Fruit fly (Drosophila melanogaster) whole organism, pupa: ENCODE measurements around the gene CG32812.

Experiments
- CG10348 ChIP-seq: fragments of 200-800 bp; sonication (Bioruptor generic); IDR thresholded peaks from 2 replicates; pipeline ENCODE4 v1.3.6; 2022; ENCODE audit warnings: missing biosample characterization, missing genetic modification characterization
- CG12605 ChIP-seq: fragments of 200-800 bp; sonication (Bioruptor generic); IDR thresholded peaks from 2 replicates; pipeline ENCODE4 v1.3.6; 2022; ENCODE audit warnings: missing biosample characterization, missing genetic modification characterization
- CG13204 ChIP-seq: fragments of 200-800 bp; sonication (Bioruptor generic); optimal IDR thresholded peaks from 2 replicates; lab custom pipeline; 2018; ENCODE audit warnings: missing biosample characterization, mild to moderate bottlenecking, missing genetic modification characterization, moderate library complexity
- CG14655 ChIP-seq: fragments of 200-800 bp; sonication (Bioruptor generic); optimal IDR thresholded peaks from 3 replicates; lab custom pipeline; 2017; ENCODE audit warnings: mild to moderate bottlenecking, missing biosample characterization, missing genetic modification reagents, missing genetic modification characterization
- CG15710 ChIP-seq: fragments of 200-800 bp; sonication (Bioruptor generic); optimal IDR thresholded peaks from 2 replicates; lab custom pipeline; 2018; ENCODE audit warnings: missing biosample characterization, mild to moderate bottlenecking, missing genetic modification characterization, moderate library complexity
- CG17806 ChIP-seq: fragments of 200-800 bp; sonication (Bioruptor generic); optimal IDR thresholded peaks from 2 replicates; lab custom pipeline; 2018; ENCODE audit warnings: missing biosample characterization, mild to moderate bottlenecking, missing genetic modification characterization, moderate library complexity
- CG32121 ChIP-seq: fragments of 200-800 bp; sonication (Bioruptor generic); IDR thresholded peaks from 2 replicates; pipeline ENCODE4 v1.3.6; 2022; ENCODE audit warnings: missing biosample characterization, missing genetic modification characterization
- CG34367 ChIP-seq: fragments of 200-800 bp; sonication (Bioruptor generic); optimal IDR thresholded peaks from 2 replicates; lab custom pipeline; 2018; ENCODE audit warnings: missing biosample characterization, mild to moderate bottlenecking, missing genetic modification characterization
- CG4496 ChIP-seq: fragments of 200-800 bp; sonication (Bioruptor generic); IDR thresholded peaks from 3 replicates; pipeline ENCODE4 v1.3.6; 2022; ENCODE audit warnings: missing biosample characterization, missing genetic modification characterization
- CG8159 ChIP-seq: fragments of 200-800 bp; sonication (Bioruptor generic); optimal IDR thresholded peaks from 3 replicates; lab custom pipeline; 2018; ENCODE audit warnings: missing biosample characterization, mild to moderate bottlenecking, missing genetic modification characterization, moderate library complexity
- CG8301 ChIP-seq: fragments of 200-800 bp; sonication (Bioruptor generic); optimal IDR thresholded peaks from 2 replicates; lab custom pipeline; 2018; ENCODE audit warnings: missing biosample characterization, mild to moderate bottlenecking, missing genetic modification characterization
- CG9948 ChIP-seq: fragments of 200-800 bp; sonication (Bioruptor generic); optimal IDR thresholded peaks from 2 replicates; lab custom pipeline; 2018; ENCODE audit warnings: missing biosample characterization, mild to moderate bottlenecking, missing genetic modification characterization, moderate library complexity
- D1 ChIP-seq: fragments of 200-800 bp; sonication (Bioruptor generic); optimal IDR thresholded peaks from 2 replicates; lab custom pipeline; 2018; ENCODE audit warnings: missing biosample characterization, mild to moderate bottlenecking, missing genetic modification characterization, moderate library complexity
- EcR ChIP-seq: fragments of 200-800 bp; sonication (Bioruptor generic); optimal IDR thresholded peaks from 3 replicates; lab custom pipeline; 2019; ENCODE audit warnings: missing biosample characterization, missing genetic modification characterization, mild to moderate bottlenecking, moderate library complexity, missing genetic modification reagents
- Ets98B ChIP-seq: fragments of 200-800 bp; sonication (Bioruptor generic); IDR thresholded peaks from 2 replicates; pipeline ENCODE4 v1.3.6; 2022; ENCODE audit warnings: missing biosample characterization, missing genetic modification characterization
- Pif1A ChIP-seq: fragments of 200-800 bp; sonication (Bioruptor generic); optimal IDR thresholded peaks from 3 replicates; lab custom pipeline; 2016; ENCODE audit warnings: missing biosample characterization, missing genetic modification characterization
- Pif1B ChIP-seq: fragments of 200-800 bp; sonication (Bioruptor generic); optimal IDR thresholded peaks from 3 replicates; lab custom pipeline; 2016; ENCODE audit warnings: missing biosample characterization, missing genetic modification characterization
- Snoo ChIP-seq: fragments of 200-800 bp; sonication (Bioruptor generic); optimal IDR thresholded peaks from 3 replicates; lab custom pipeline; 2017; ENCODE audit warnings: missing biosample characterization, mild to moderate bottlenecking, missing genetic modification characterization, inconsistent platforms
- fd96Ca ChIP-seq: fragments of 200-800 bp; sonication (Bioruptor generic); IDR thresholded peaks from 3 replicates; pipeline ENCODE4 v1.3.6; 2022; ENCODE audit warnings: missing biosample characterization, missing genetic modification characterization
- gl ChIP-seq: fragments of 200-800 bp; sonication (Bioruptor generic); optimal IDR thresholded peaks from 2 replicates; lab custom pipeline; 2018; ENCODE audit warnings: missing biosample characterization, mild to moderate bottlenecking, missing genetic modification characterization
- rn ChIP-seq: fragments of 200-800 bp; sonication (Bioruptor generic); IDR thresholded peaks from 2 replicates; pipeline ENCODE4 v1.3.6; 2022; ENCODE audit warnings: missing biosample characterization, missing genetic modification characterization

The CG32812 gene

DNA sequence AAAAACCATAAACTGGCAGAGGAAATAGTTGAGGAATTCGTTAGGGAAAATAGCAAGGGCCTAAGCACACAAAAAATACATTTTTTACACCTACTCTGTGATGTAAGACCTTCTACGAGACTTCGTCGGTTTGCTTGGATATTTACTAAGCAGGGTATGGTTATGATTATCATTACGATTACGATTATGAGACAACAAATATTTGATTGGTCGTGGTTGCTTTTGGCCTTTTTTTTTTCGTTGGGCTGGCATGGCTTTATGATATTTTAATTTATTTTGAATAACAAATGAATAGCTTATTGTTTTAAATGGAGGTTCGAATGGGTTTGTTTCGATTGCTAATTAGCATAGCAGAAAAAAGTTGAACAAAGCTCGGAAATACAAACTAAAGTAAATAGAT lies 22.5 kb upstream of the CG32812 start:
- TF ChIP-seq Pif1A (GFP tag; lab: Kevin White, UChicago) (no peak), Ets98B (GFP tag; lab: Robert Waterston, UW) (no peak), Pif1B (GFP tag; lab: Kevin White, UChicago) (no peak), CG10348 (GFP tag; lab: Robert Waterston, UW) (no peak), D1 (tag; lab: Kevin White, UChicago) (no peak), fd96Ca (GFP tag; lab: Robert Waterston, UW) (no peak), CG14655 (GFP tag; lab: Kevin White, UChicago) (no peak)

DNA sequence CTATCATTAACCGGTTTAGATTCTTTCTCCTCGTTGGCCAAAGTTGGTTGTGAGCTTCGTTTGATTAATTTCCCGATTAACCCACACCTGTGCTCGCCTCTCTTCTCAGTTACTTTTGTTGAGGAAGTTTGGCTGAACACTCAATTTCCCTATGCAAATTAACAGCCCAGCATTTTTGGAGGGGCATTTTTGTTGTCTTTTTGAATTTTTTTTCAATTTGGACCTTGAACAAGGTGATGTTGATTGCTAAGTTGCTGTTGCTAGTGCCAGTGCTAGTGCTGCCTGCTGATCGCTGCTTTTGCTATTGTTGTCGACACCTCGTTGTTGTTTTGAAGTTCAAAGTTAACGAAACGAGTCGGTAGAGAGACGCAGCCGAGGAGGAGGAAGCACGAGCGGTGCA lies 19.5 kb upstream of the CG32812 start:
- TF ChIP-seq CG17806 (tag; lab: Kevin White, UChicago) = no peak
- no peak for TF ChIP-seq CG9948 (tag; lab: Kevin White, UChicago)
- TF ChIP-seq fd96Ca (GFP tag; lab: Robert Waterston, UW) = no peak
- no peak for TF ChIP-seq Snoo (tag; lab: Kevin White, UChicago)
- TF ChIP-seq EcR (GFP tag; lab: Kevin White, UChicago) = no peak
- no peak for TF ChIP-seq Pif1B (GFP tag; lab: Kevin White, UChicago)
- TF ChIP-seq CG4496 (GFP tag; lab: Robert Waterston, UW) = no peak
- TF ChIP-seq rn (GFP tag; lab: Robert Waterston, UW) = no peak
- no peak for TF ChIP-seq CG8301 (tag; lab: Kevin White, UChicago)
- TF ChIP-seq CG14655 (GFP tag; lab: Kevin White, UChicago) = no peak

DNA sequence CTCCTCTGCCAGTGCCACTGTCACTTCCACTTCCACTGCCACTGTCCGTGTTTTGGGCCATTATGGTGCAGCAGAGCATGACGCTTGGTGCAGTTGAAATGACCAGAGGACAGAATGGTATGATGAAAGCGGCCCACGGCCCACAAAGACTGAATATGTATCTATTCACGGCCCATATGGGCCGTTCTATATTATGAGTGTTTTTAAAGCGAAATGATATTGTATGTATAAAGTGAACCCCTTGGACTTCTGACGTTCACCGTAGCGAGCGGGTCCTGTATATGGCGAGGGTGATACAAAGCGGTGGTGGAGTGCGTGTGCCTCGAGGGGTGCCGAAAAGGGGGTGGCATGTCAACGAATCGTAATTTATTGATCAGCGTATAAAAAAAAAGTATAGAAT lies 17.4 kb upstream of the CG32812 start:
- TF ChIP-seq CG32121 (GFP tag; lab: Robert Waterston, UW) (0 out of 2 replicates have a peak, but pooled peaks have one; percentile 47), Pif1B (GFP tag; lab: Kevin White, UChicago) (no peak), CG9948 (tag; lab: Kevin White, UChicago) (no peak), CG4496 (GFP tag; lab: Robert Waterston, UW) (0 out of 3 replicates have a peak, but pooled peaks have one; percentile 35), gl (tag; lab: Kevin White, UChicago) (no peak), CG15710 (tag; lab: Kevin White, UChicago) (no peak), fd96Ca (GFP tag; lab: Robert Waterston, UW) (no peak)

DNA sequence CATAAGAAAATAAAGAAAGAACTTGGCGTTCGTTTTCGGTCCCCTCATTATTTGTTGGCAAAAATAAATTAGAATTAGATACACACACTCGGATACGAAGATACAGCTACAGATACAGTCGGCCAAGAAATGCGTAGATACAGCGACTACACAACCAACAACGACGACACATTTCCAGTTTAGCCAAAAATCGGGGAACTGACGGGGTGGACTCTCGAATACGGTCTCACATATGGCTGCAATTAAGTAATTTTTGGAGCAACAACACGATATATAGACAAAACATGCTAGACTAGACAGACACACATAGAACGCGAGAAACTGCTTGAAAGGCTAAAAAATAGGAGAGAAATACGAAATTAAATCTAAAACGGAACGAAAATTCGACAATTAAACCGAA lies 16.9 kb upstream of the CG32812 start:
- TF ChIP-seq Snoo (tag; lab: Kevin White, UChicago) (no peak), gl (tag; lab: Kevin White, UChicago) (no peak), CG9948 (tag; lab: Kevin White, UChicago) (no peak), CG12605 (GFP tag; lab: Robert Waterston, UW) (no peak), fd96Ca (GFP tag; lab: Robert Waterston, UW) (no peak), Ets98B (GFP tag; lab: Robert Waterston, UW) (no peak), CG10348 (GFP tag; lab: Robert Waterston, UW) (no peak), CG14655 (GFP tag; lab: Kevin White, UChicago) (no peak), CG13204 (GFP tag; lab: Kevin White, UChicago) (no peak)
- TF ChIP-seq, all 21 proteins: peak for 0

DNA sequence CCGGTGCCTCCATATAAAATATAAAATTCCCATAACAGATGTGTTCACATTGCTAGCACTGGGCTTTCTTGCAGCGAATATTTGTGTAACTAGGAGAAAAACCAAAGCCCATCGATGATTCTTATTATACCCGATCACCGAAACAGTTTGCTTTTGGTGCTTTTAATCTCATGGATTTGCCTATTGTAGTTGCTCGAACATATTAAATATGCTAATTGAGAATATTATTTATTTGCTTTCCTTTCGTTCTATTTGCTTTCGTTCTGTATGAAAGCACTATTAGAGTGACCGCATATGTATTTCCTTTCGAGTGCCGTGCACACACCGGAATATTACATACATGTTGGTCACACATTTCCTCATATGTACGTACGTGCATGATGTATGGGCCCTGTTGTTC lies 16.4 kb upstream of the CG32812 start:
- TF ChIP-seq rn (GFP tag; lab: Robert Waterston, UW) = no peak
- peak; percentile 9 for TF ChIP-seq CG8301 (tag; lab: Kevin White, UChicago)
- TF ChIP-seq Pif1A (GFP tag; lab: Kevin White, UChicago) = no peak
- TF ChIP-seq CG12605 (GFP tag; lab: Robert Waterston, UW) = no peak
- peak; percentile 41; the same call in 1 of the 3 replicates for TF ChIP-seq CG4496 (GFP tag; lab: Robert Waterston, UW)
- TF ChIP-seq Snoo (tag; lab: Kevin White, UChicago) = peak; percentile 23
- TF ChIP-seq CG9948 (tag; lab: Kevin White, UChicago) = no peak
- no peak for TF ChIP-seq gl (tag; lab: Kevin White, UChicago)
- TF ChIP-seq CG32121 (GFP tag; lab: Robert Waterston, UW) = peak; percentile 37; the same call in 1 of the 2 replicates
- TF ChIP-seq CG14655 (GFP tag; lab: Kevin White, UChicago) = no peak
- no peak for TF ChIP-seq D1 (tag; lab: Kevin White, UChicago)
- no peak for TF ChIP-seq CG17806 (tag; lab: Kevin White, UChicago)
- TF ChIP-seq Ets98B (GFP tag; lab: Robert Waterston, UW) = no peak
- no peak for TF ChIP-seq Pif1B (GFP tag; lab: Kevin White, UChicago)
- TF ChIP-seq CG15710 (tag; lab: Kevin White, UChicago) = peak; percentile 11
- TF ChIP-seq fd96Ca (GFP tag; lab: Robert Waterston, UW) = 0 out of 3 replicates have a peak, but pooled peaks have one; percentile 14
- no peak for TF ChIP-seq CG13204 (GFP tag; lab: Kevin White, UChicago)
- no peak for TF ChIP-seq EcR (GFP tag; lab: Kevin White, UChicago)
- no peak for TF ChIP-seq CG34367 (tag; lab: Kevin White, UChicago)
- peak; percentile 19 for TF ChIP-seq CG8159 (tag; lab: Kevin White, UChicago)
- no peak for TF ChIP-seq CG10348 (GFP tag; lab: Robert Waterston, UW)
- TF ChIP-seq, all 21 proteins: peak for 7

DNA sequence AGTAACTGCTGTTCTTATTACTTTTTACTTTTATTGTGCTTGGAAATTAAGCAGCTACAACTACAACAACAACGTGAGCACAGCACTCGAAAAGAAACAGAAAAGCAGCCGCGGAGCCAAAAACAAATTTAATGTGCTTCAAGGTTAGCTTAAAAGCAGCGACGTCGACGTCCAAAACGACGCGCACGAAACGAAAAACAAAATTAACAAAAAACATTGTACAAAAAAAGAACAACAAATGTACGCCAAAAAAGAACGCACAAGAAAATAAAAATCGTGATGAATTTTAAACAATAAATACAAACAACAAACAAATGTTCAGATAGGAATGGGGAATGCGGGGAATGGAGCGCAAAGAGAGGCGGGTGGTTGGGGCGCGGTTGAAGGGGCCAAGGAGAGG lies 16.0 kb upstream of the CG32812 start:
- TF ChIP-seq CG32121 (GFP tag; lab: Robert Waterston, UW) (no peak; the same call in 1 of the 2 replicates), EcR (GFP tag; lab: Kevin White, UChicago) (no peak), CG10348 (GFP tag; lab: Robert Waterston, UW) (no peak), Pif1B (GFP tag; lab: Kevin White, UChicago) (no peak), Pif1A (GFP tag; lab: Kevin White, UChicago) (no peak), rn (GFP tag; lab: Robert Waterston, UW) (no peak), D1 (tag; lab: Kevin White, UChicago) (no peak), CG8301 (tag; lab: Kevin White, UChicago) (no peak), Ets98B (GFP tag; lab: Robert Waterston, UW) (no peak), Snoo (tag; lab: Kevin White, UChicago) (no peak), CG15710 (tag; lab: Kevin White, UChicago) (no peak), CG4496 (GFP tag; lab: Robert Waterston, UW) (peak; percentile 25; the same call in 1 of the 3 replicates), CG12605 (GFP tag; lab: Robert Waterston, UW) (peak; percentile 49), CG13204 (GFP tag; lab: Kevin White, UChicago) (no peak), fd96Ca (GFP tag; lab: Robert Waterston, UW) (no peak), CG14655 (GFP tag; lab: Kevin White, UChicago) (no peak), CG34367 (tag; lab: Kevin White, UChicago) (no peak)
